Fruit fly (Drosophila melanogaster) whole organism, embryonic: Measurements from ENCODE around the gene Cypl.

Experiments
- Blimp-1 ChIP-seq: fragments of 200-800 bp; sonication (Bioruptor generic); optimal IDR thresholded peaks from 3 replicates; lab custom pipeline; 2018; ENCODE audit warnings: missing biosample characterization, missing genetic modification characterization, mild to moderate bottlenecking, moderate library complexity, missing genetic modification reagents
- CG1024 ChIP-seq: fragments of 200-800 bp; sonication (Bioruptor generic); IDR thresholded peaks from 2 replicates; pipeline ENCODE4 v1.3.6; 2022; ENCODE audit warnings: missing biosample characterization, missing genetic modification characterization
- CG10321 ChIP-seq: fragments of 200-800 bp; sonication (Bioruptor generic); IDR thresholded peaks from 2 replicates; pipeline ENCODE4 v1.3.6; 2022; ENCODE audit warnings: missing biosample characterization, missing genetic modification characterization
- CG10543 ChIP-seq: fragments of 200-800 bp; sonication (Bioruptor generic); optimal IDR thresholded peaks from 3 replicates; lab custom pipeline; 2017; ENCODE audit warnings: missing biosample characterization, mild to moderate bottlenecking, missing genetic modification characterization, moderate library complexity
- CG10565 ChIP-seq: fragments of 200-800 bp; sonication (Bioruptor generic); optimal IDR thresholded peaks from 3 replicates; lab custom pipeline; 2016; ENCODE audit warnings: missing biosample characterization, mild to moderate bottlenecking, missing genetic modification characterization
- CG10959 ChIP-seq: fragments of 200-800 bp; sonication (Bioruptor generic); IDR thresholded peaks from 2 replicates; pipeline ENCODE4 v1.3.6; 2022; ENCODE audit warnings: missing biosample characterization, missing genetic modification characterization
- CG11093 ChIP-seq: fragments of 200-800 bp; sonication (Bioruptor generic); IDR thresholded peaks from 3 replicates; pipeline ENCODE4 v1.3.6; 2022; ENCODE audit warnings: missing biosample characterization, missing genetic modification characterization
- CG11504 ChIP-seq: fragments of 200-800 bp; sonication (Bioruptor generic); optimal IDR thresholded peaks from 3 replicates; lab custom pipeline; 2019; ENCODE audit warnings: missing biosample characterization, mild to moderate bottlenecking, missing genetic modification characterization, moderate library complexity
- CG14965 ChIP-seq: fragments of 200-800 bp; sonication (Bioruptor generic); optimal IDR thresholded peaks from 2 replicates; lab custom pipeline; 2016; ENCODE audit warnings: missing biosample characterization, missing genetic modification characterization, borderline replicate concordance
- CG15479 ChIP-seq: fragments of 200-800 bp; sonication (Bioruptor generic); optimal IDR thresholded peaks from 3 replicates; lab custom pipeline; 2019; ENCODE audit warnings: missing biosample characterization, mild to moderate bottlenecking, missing genetic modification characterization, moderate library complexity
- CG16779 ChIP-seq: fragments of 200-800 bp; sonication (Bioruptor generic); IDR thresholded peaks from 2 replicates; pipeline ENCODE4 v1.3.6; 2022; ENCODE audit warnings: missing biosample characterization, missing genetic modification characterization
- CG2120 ChIP-seq: fragments of 200-800 bp; sonication (Bioruptor generic); optimal IDR thresholded peaks from 3 replicates; lab custom pipeline; 2016; ENCODE audit warnings: missing biosample characterization, missing genetic modification characterization
- CG32532 ChIP-seq: fragments of 200-800 bp; sonication (Bioruptor generic); IDR thresholded peaks from 2 replicates; pipeline ENCODE4 v1.3.6; 2022; ENCODE audit warnings: missing biosample characterization, missing genetic modification characterization
- CG34224 ChIP-seq: fragments of 200-800 bp; sonication (Bioruptor generic); IDR thresholded peaks from 3 replicates; pipeline ENCODE4 v1.3.6; 2022; ENCODE audit warnings: missing biosample characterization, missing genetic modification characterization; ENCODE audit not compliant: partially characterized antibody
- CG4617 ChIP-seq: fragments of 200-800 bp; sonication (Bioruptor generic); optimal IDR thresholded peaks from 3 replicates; lab custom pipeline; 2016; ENCODE audit warnings: missing biosample characterization, missing genetic modification characterization, borderline replicate concordance
- CG4730 ChIP-seq: fragments of 200-800 bp; sonication (Bioruptor generic); IDR thresholded peaks from 2 replicates; pipeline ENCODE4 v1.3.6; 2022; ENCODE audit warnings: missing biosample characterization, missing genetic modification characterization
- CG8359 ChIP-seq: fragments of 200-800 bp; sonication (Bioruptor generic); optimal IDR thresholded peaks from 2 replicates; lab custom pipeline; 2017; ENCODE audit warnings: missing biosample characterization, mild to moderate bottlenecking, missing genetic modification characterization, borderline replicate concordance
- CG8944 ChIP-seq: fragments of 200-800 bp; sonication (Bioruptor generic); optimal IDR thresholded peaks from 3 replicates; lab custom pipeline; 2016; ENCODE audit warnings: missing biosample characterization, missing genetic modification characterization
- CG9817 ChIP-seq: fragments of 200-800 bp; sonication (Bioruptor generic); optimal IDR thresholded peaks from 2 replicates; lab custom pipeline; 2018; ENCODE audit warnings: missing biosample characterization, mild to moderate bottlenecking, missing genetic modification characterization, moderate library complexity
- CHES-1-like ChIP-seq: fragments of 200-800 bp; sonication (Bioruptor generic); optimal IDR thresholded peaks from 2 replicates; lab custom pipeline; 2016; ENCODE audit warnings: missing biosample characterization, missing genetic modification characterization
- Doc2 ChIP-seq: fragments of 200-800 bp; sonication (Bioruptor generic); IDR thresholded peaks from 2 replicates; pipeline ENCODE4 v1.3.6; 2022; ENCODE audit warnings: missing biosample characterization, missing genetic modification characterization
- Drgx ChIP-seq: fragments of 200-800 bp; sonication (Bioruptor generic); IDR thresholded peaks from 2 replicates; pipeline ENCODE4 v1.3.6; 2022; ENCODE audit warnings: missing biosample characterization, missing genetic modification characterization
- E2f2 ChIP-seq: fragments of 200-800 bp; sonication (Bioruptor generic); IDR thresholded peaks from 2 replicates; pipeline ENCODE4 v1.3.6; 2022; ENCODE audit warnings: missing biosample characterization, missing genetic modification characterization
- Ets65A ChIP-seq: fragments of 200-800 bp; sonication (Bioruptor generic); peaks from one replicate; lab custom pipeline; 2016; ENCODE audit warnings: missing biosample characterization, missing genetic modification characterization
- Fer1 ChIP-seq: fragments of 200-800 bp; sonication (Bioruptor generic); optimal IDR thresholded peaks from 2 replicates; lab custom pipeline; 2017; ENCODE audit warnings: missing biosample characterization, mild to moderate bottlenecking, missing genetic modification characterization
- HLH54F ChIP-seq: fragments of 200-800 bp; sonication (Bioruptor generic); optimal IDR thresholded peaks from 3 replicates; lab custom pipeline; 2016; ENCODE audit warnings: missing biosample characterization, missing genetic modification characterization
- NC2β ChIP-seq: fragments of 200-800 bp; sonication (Bioruptor generic); optimal IDR thresholded peaks from 2 replicates; lab custom pipeline; 2016; ENCODE audit warnings: missing biosample characterization, missing genetic modification characterization
- Rfx ChIP-seq: fragments of 200-800 bp; sonication (Bioruptor generic); IDR thresholded peaks from 2 replicates; pipeline ENCODE4 v1.3.6; 2022; ENCODE audit warnings: missing biosample characterization, missing genetic modification characterization
- Sin3A ChIP-seq: fragments of >200 bp; optimal IDR thresholded peaks from 2 replicates; lab custom pipeline; 2018
- Spps ChIP-seq: fragments of 200-800 bp; sonication (Bioruptor generic); optimal IDR thresholded peaks from 2 replicates; lab custom pipeline; 2018; ENCODE audit warnings: missing biosample characterization, mild to moderate bottlenecking, missing genetic modification characterization
- Sry-δ ChIP-seq: fragments of 200-800 bp; sonication (Bioruptor generic); optimal IDR thresholded peaks from 2 replicates; lab custom pipeline; 2016; ENCODE audit warnings: missing biosample characterization, missing genetic modification characterization
- bsh ChIP-seq, 2 experiments: fragments of 200-800 bp; sonication (Bioruptor generic); optimal IDR thresholded peaks; 2 replicates each; lab custom pipeline; 2017 to 2018; ENCODE audit warnings: mild to moderate bottlenecking in 2 of 2, missing biosample characterization in 2 of 2, missing genetic modification characterization in 2 of 2, moderate library complexity in 1 of 2
- crol ChIP-seq: fragments of 200-800 bp; sonication (Bioruptor generic); IDR thresholded peaks from 2 replicates; pipeline ENCODE4 v1.3.6; 2022; ENCODE audit warnings: missing biosample characterization, missing genetic modification characterization
- fru ChIP-seq: fragments of >200 bp; optimal IDR thresholded peaks from 2 replicates; lab custom pipeline; 2017
- gcm2 ChIP-seq: fragments of 200-800 bp; sonication (Bioruptor generic); optimal IDR thresholded peaks from 2 replicates; lab custom pipeline; 2016; ENCODE audit warnings: missing biosample characterization, missing genetic modification characterization
- gsb ChIP-seq: fragments of 200-800 bp; sonication (Bioruptor generic); IDR thresholded peaks from 2 replicates; pipeline ENCODE4 v1.3.6; 2022; ENCODE audit warnings: missing biosample characterization, missing genetic modification characterization
- hb ChIP-seq: fragments of 200-800 bp; sonication (Bioruptor generic); IDR thresholded peaks from 3 replicates; pipeline ENCODE4 v1.3.6; 2022; ENCODE audit warnings: missing biosample characterization, missing genetic modification characterization; ENCODE audit not compliant: partially characterized antibody
- lab ChIP-seq: fragments of 200-800 bp; sonication (Bioruptor generic); optimal IDR thresholded peaks from 3 replicates; lab custom pipeline; 2017; ENCODE audit warnings: missing biosample characterization, missing genetic modification characterization, mild to moderate bottlenecking, moderate library complexity, missing genetic modification reagents
- lilli ChIP-seq: fragments of 200-800 bp; sonication (Bioruptor generic); optimal IDR thresholded peaks from 3 replicates; lab custom pipeline; 2016; ENCODE audit warnings: missing biosample characterization, missing genetic modification characterization
- lola ChIP-seq, 3 experiments: fragments of >200 bp in 2 of 3; fragments of 200-800 bp in 1 of 3; sonication (Bioruptor generic) in 1 of 3; optimal IDR thresholded peaks; 2 replicates each; lab custom pipeline; 2017 to 2019; ENCODE audit warnings: missing biosample characterization in 3 of 3, missing genetic modification characterization in 3 of 3, mild to moderate bottlenecking in 1 of 3, moderate library complexity in 1 of 3
- phol ChIP-seq: fragments of 200-800 bp; sonication (Bioruptor generic); optimal IDR thresholded peaks from 3 replicates; lab custom pipeline; 2018; ENCODE audit warnings: missing biosample characterization, mild to moderate bottlenecking, missing genetic modification characterization, moderate library complexity
- pum ChIP-seq: fragments of 200-800 bp; sonication (Bioruptor generic); optimal IDR thresholded peaks from 2 replicates; lab custom pipeline; 2016; ENCODE audit warnings: missing biosample characterization, missing genetic modification characterization
- salm ChIP-seq: fragments of 200-800 bp; sonication (Bioruptor generic); optimal IDR thresholded peaks from 2 replicates; lab custom pipeline; 2018; ENCODE audit warnings: missing biosample characterization, mild to moderate bottlenecking, missing genetic modification characterization
- sd ChIP-seq: fragments of 200-800 bp; sonication (Bioruptor generic); optimal IDR thresholded peaks from 3 replicates; lab custom pipeline; 2018; ENCODE audit warnings: missing biosample characterization, mild to moderate bottlenecking, missing genetic modification characterization, moderate library complexity
- sens ChIP-seq: fragments of 200-800 bp; sonication (Bioruptor generic); peaks from one replicate; lab custom pipeline; 2016; ENCODE audit warnings: missing biosample characterization, missing genetic modification characterization
- sens-2 ChIP-seq: fragments of 200-800 bp; sonication (Bioruptor generic); IDR thresholded peaks from 2 replicates; pipeline ENCODE4 v1.3.6; 2022; ENCODE audit warnings: missing biosample characterization, missing genetic modification characterization
- slbo ChIP-seq: fragments of 200-800 bp; sonication (Bioruptor generic); IDR thresholded peaks from 2 replicates; pipeline ENCODE4 v1.3.6; 2022; ENCODE audit warnings: missing biosample characterization, missing genetic modification characterization
- sug ChIP-seq: fragments of 200-800 bp; optimal IDR thresholded peaks from 2 replicates; lab custom pipeline; 2019; ENCODE audit warnings: missing biosample characterization, mild to moderate bottlenecking, missing genetic modification characterization, moderate library complexity
- z ChIP-seq: fragments of 200-800 bp; sonication (Bioruptor generic); IDR thresholded peaks from 3 replicates; pipeline ENCODE4 v1.3.6; 2022; ENCODE audit warnings: missing biosample characterization, missing genetic modification characterization

The Cypl gene

dm6 chr3L:524246-524645, 18.5 kb downstream of the Cypl start:
- TF ChIP-seq CG16779 (GFP tag; lab: Robert Waterston, UW), result peak; percentile 54; the same call in 1 of the 2 replicates
- no peak for TF ChIP-seq lab (GFP tag; lab: Kevin White, UChicago)
- peak; percentile 41 for TF ChIP-seq Ets65A (GFP tag; lab: Kevin White, UChicago)
- TF ChIP-seq sug (tag; lab: Kevin White, UChicago), result no peak
- TF ChIP-seq slbo (GFP tag; lab: Robert Waterston, UW), result 0 out of 2 replicates have a peak, but pooled peaks have one; percentile 12
- TF ChIP-seq CG8359 (GFP tag; lab: Kevin White, UChicago), result no peak
- TF ChIP-seq crol (GFP tag; lab: Robert Waterston, UW), result peak; percentile 32; the same call in 1 of the 2 replicates
- TF ChIP-seq Drgx (GFP tag; lab: Robert Waterston, UW), result no peak
- no peak for TF ChIP-seq CG4730 (GFP tag; lab: Robert Waterston, UW)
- TF ChIP-seq Blimp-1 (GFP tag; lab: Kevin White, UChicago), result peak; percentile 12

DNA sequence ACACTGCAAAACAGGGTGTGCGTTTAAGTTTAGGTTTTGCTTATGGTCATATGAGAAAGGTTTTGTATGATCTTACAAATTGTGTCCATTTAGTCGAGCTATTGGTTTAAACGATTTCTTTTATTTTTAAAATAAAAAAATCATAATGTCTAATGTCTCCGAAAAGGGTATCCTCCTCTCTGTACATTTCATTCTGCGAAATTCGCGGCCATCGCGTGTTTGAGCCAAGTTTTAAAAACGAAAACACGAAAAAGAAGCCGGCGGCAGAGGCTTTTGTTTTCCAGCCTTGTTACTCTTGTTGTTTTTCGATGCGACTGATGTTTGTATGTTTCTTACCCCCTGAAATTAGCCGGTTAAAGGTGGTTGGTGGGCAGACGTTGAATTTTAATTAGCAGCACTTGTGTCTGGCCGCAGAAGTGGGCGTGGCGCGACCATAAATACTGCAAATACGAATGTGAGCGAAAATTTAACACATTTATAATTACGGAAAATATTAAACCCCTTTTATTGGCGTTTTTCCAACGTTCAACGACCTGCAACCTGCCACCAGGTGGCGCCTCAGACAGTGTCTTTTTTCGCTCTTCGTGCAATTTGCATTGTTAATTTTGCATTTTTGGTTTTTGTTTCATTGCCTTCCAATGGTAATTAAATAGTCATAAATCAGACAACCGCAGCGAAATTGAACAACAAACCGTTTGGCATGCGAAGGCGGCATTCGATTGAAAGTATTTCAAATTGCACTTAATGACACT, 22.1 kb downstream of the Cypl start:
- TF ChIP-seq NC2β (GFP tag; lab: Kevin White, UChicago) (no peak), sd (no peak), z (GFP tag; lab: Robert Waterston, UW) (no peak), CG10959 (no peak), sug (tag; lab: Kevin White, UChicago) (no peak), CG2120 (GFP tag; lab: Kevin White, UChicago) (peak; percentile 18), lilli (GFP tag; lab: Kevin White, UChicago) (no peak), CG4617 (GFP tag; lab: Kevin White, UChicago) (no peak), phol (tag; lab: Kevin White, UChicago) (no peak), hb (GFP tag; lab: Robert Waterston, UW) (no peak), fru (no peak), bsh (GFP tag; optimal IDR thresholded peaks at IDR 0.05; lab: Kevin White, UChicago) (no peak), CG8944 (GFP tag; lab: Kevin White, UChicago) (no peak), CG10543 (GFP tag; lab: Kevin White, UChicago) (no peak), Doc2 (GFP tag; lab: Robert Waterston, UW) (no peak), Sin3A (no peak), CG15479 (GFP tag; lab: Kevin White, UChicago) (no peak), CG11504 (tag; lab: Kevin White, UChicago) (peak; percentile 24), gcm2 (GFP tag; lab: Kevin White, UChicago) (no peak), E2f2 (GFP tag; lab: Robert Waterston, UW) (no peak), CG10565 (no peak), pum (GFP tag; lab: Kevin White, UChicago) (no peak), lab (GFP tag; lab: Kevin White, UChicago) (no peak), CG11093 (GFP tag; lab: Robert Waterston, UW) (no peak), CG34224 (no peak), Rfx (GFP tag; lab: Robert Waterston, UW) (peak; percentile 21), Sry-δ (GFP tag; lab: Kevin White, UChicago) (no peak), CHES-1-like (GFP tag; lab: Kevin White, UChicago) (no peak), lola (GFP tag; optimal IDR thresholded peaks at IDR 0.05; lab: Kevin White, UChicago) (no peak), sens (GFP tag; lab: Kevin White, UChicago) (no peak), sens-2 (GFP tag; lab: Robert Waterston, UW) (no peak), Fer1 (GFP tag; lab: Kevin White, UChicago) (no peak), gsb (GFP tag; lab: Robert Waterston, UW) (no peak), HLH54F (GFP tag; lab: Kevin White, UChicago) (no peak), Spps (no peak), CG10321 (no peak), CG32532 (GFP tag; lab: Robert Waterston, UW) (peak; percentile 26; the same call in 1 of the 2 replicates), salm (tag; lab: Kevin White, UChicago) (no peak), CG14965 (GFP tag; lab: Kevin White, UChicago) (peak; percentile 1), CG1024 (GFP tag; lab: Robert Waterston, UW) (no peak), CG9817 (no peak)
